Worm (Caenorhabditis elegans) whole organism, late embryonic: ENCODE data around the gene hst-6.
A peak's percentile ranks its signal among the peaks of the same experiment; 100 is the strongest.

Experiments
- F13H6.1 ChIP-seq: sonication (generic microtip); optimal IDR thresholded peaks from 2 replicates; lab custom pipeline; 2016; ENCODE audit warnings: missing genetic modification characterization, missing compliant biosample characterization
- ama-1 ChIP-seq: fragments of 150-350 bp; optimal IDR thresholded peaks from 2 replicates; lab custom pipeline; 2014
- hlh-30 ChIP-seq: sonication (generic microtip); optimal IDR thresholded peaks from 2 replicates; lab custom pipeline; 2017; ENCODE audit warnings: antibody characterized with exemption, missing genetic modification characterization, missing compliant biosample characterization; ENCODE audit not compliant: insufficient read depth
- madf-2 ChIP-seq: sonication (generic microtip); optimal IDR thresholded peaks from 2 replicates; lab custom pipeline; 2017; ENCODE audit warnings: missing genetic modification characterization, missing compliant biosample characterization
- nhr-11 ChIP-seq: fragments of 150-350 bp; optimal IDR thresholded peaks from 2 replicates; lab custom pipeline; 2014; ENCODE audit warnings: missing biosample characterization, missing genetic modification characterization
- pag-3 ChIP-seq: sonication (generic microtip); optimal IDR thresholded peaks from 2 replicates; lab custom pipeline; 2016; ENCODE audit warnings: missing compliant biosample characterization, missing genetic modification characterization, borderline replicate concordance
- pat-9 ChIP-seq: fragments of 200-800 bp; sonication (Bioruptor generic); optimal IDR thresholded peaks from 2 replicates; lab custom pipeline; 2018; ENCODE audit warnings: mild to moderate bottlenecking, missing genetic modification characterization, moderate library complexity, missing compliant biosample characterization
- rnt-1 ChIP-seq: sonication (generic microtip); optimal IDR thresholded peaks from 2 replicates; lab custom pipeline; 2016; ENCODE audit warnings: missing genetic modification characterization, missing compliant biosample characterization

ce11 chrX:5275209-5275608 lies at the start of gene hst-6:
- TF ChIP-seq ama-1 (lab: Kevin White, UChicago) (no peak), nhr-11 (tag; lab: Kevin White, UChicago) (no peak), pat-9 (tag; lab: Kevin White, UChicago) (no peak), pag-3 (no peak), hlh-30 (tag; lab: Kevin White, UChicago) (peak; percentile 36), F13H6.1 (no peak), madf-2 (no peak), rnt-1 (no peak)
